Worm (Caenorhabditis elegans) whole organism, L4/young adult: ENCODE data around the gene polk-1.
A peak's percentile ranks its signal among the peaks of the same experiment; 100 is the strongest.

Experiments used
- W03F9.2 ChIP-seq: fragments of 150-350 bp; optimal IDR thresholded peaks from 2 replicates; lab custom pipeline; 2014; ENCODE audit warnings: missing biosample characterization, missing genetic modification characterization
- dao-5 ChIP-seq: sonication (generic microtip); optimal IDR thresholded peaks from 2 replicates; lab custom pipeline; 2016; ENCODE audit warnings: missing genotype, missing genetic modification characterization, moderate library complexity, missing compliant biosample characterization
- him-1 ChIP-seq: sonication (generic microtip); optimal IDR thresholded peaks from 2 replicates; lab custom pipeline; 2016; ENCODE audit warnings: missing genotype, missing genetic modification reagents, missing genetic modification characterization, missing compliant biosample characterization

Gene polk-1

ce11 chrIII:8652922-8653321, 24.5 kb upstream of the polk-1 start:
- TF ChIP-seq W03F9.2 (tag; lab: Kevin White, UChicago) (no peak), dao-5 (no peak), him-1 (no peak)

- TF ChIP-seq him-1 (no peak), W03F9.2 (tag; lab: Kevin White, UChicago) (no peak), dao-5 (no peak)
Measured at ce11 chrIII:8652112-8652694, 23.8 kb upstream of the polk-1 start.

ce11 chrIII:8650235-8650817, 21.9 kb upstream of the polk-1 start, which contains the start of gene flp-23:
TSS of gene flp-23 (plus strand) at chrIII:8650767.
- TF ChIP-seq him-1, result peak; percentile 59
- no peak for TF ChIP-seq W03F9.2 (tag; lab: Kevin White, UChicago)

- TF ChIP-seq W03F9.2 (tag; lab: Kevin White, UChicago) (no peak), dao-5 (no peak), him-1 (no peak)
Measured at ce11 chrIII:8648589-8648988, 20.2 kb upstream of the polk-1 start, which contains the start of gene F22B7.3. TSS of gene F22B7.3 (plus strand) at chrIII:8648889.

- no peak for TF ChIP-seq dao-5
- TF ChIP-seq him-1, result no peak
- no peak for TF ChIP-seq W03F9.2 (tag; lab: Kevin White, UChicago)
Measured at ce11 chrIII:8646021-8646420, 17.6 kb upstream of the polk-1 start.

ce11 chrIII:8643639-8644038, 15.2 kb upstream of the polk-1 start, which contains the start of gene twk-7:
TSS of gene twk-7 (minus strand) at chrIII:8643739.
- TF ChIP-seq him-1 (no peak), dao-5 (no peak), W03F9.2 (tag; lab: Kevin White, UChicago) (no peak)

ce11 chrIII:8639188-8639795, 10.9 kb upstream of the polk-1 start, which contains the start of gene fip-1:
TSS of gene fip-1 (plus strand) at chrIII:8639745.
- peak; percentile 65 for TF ChIP-seq W03F9.2 (tag; lab: Kevin White, UChicago)
- TF ChIP-seq him-1, result no peak
- TF ChIP-seq dao-5, result no peak

ce11 chrIII:8636803-8637202, 8.4 kb upstream of the polk-1 start:
- TF ChIP-seq W03F9.2 (tag; lab: Kevin White, UChicago) (no peak), him-1 (no peak), dao-5 (no peak)

- no peak for TF ChIP-seq him-1
- TF ChIP-seq W03F9.2 (tag; lab: Kevin White, UChicago), result peak; percentile 81
- TF ChIP-seq dao-5, result no peak
Measured at ce11 chrIII:8630833-8631232, 2.4 kb upstream of the polk-1 start, which contains the start of gene dnj-10. TSS of gene dnj-10 (plus strand) at chrIII:8631165.

ce11 chrIII:8625125-8625524, 3.3 kb downstream of the polk-1 start:
- TF ChIP-seq W03F9.2 (tag; lab: Kevin White, UChicago) (no peak), him-1 (no peak), dao-5 (no peak)

- TF ChIP-seq him-1, result no peak
- no peak for TF ChIP-seq dao-5
- TF ChIP-seq W03F9.2 (tag; lab: Kevin White, UChicago), result no peak
Measured at ce11 chrIII:8622435-8622834, 6.0 kb downstream of the polk-1 start, which contains the start of gene ceh-16. TSS of gene ceh-16 (plus strand) at chrIII:8622735.

ce11 chrIII:8621982-8622381, 6.4 kb downstream of the polk-1 start:
- TF ChIP-seq him-1 (no peak), W03F9.2 (tag; lab: Kevin White, UChicago) (no peak), dao-5 (no peak)

- TF ChIP-seq W03F9.2 (tag; lab: Kevin White, UChicago) (no peak), him-1 (no peak), dao-5 (no peak)
Measured at ce11 chrIII:8621002-8621401, 7.4 kb downstream of the polk-1 start.

- TF ChIP-seq him-1 (no peak), dao-5 (no peak), W03F9.2 (tag; lab: Kevin White, UChicago) (no peak)
Measured at ce11 chrIII:8620259-8620658, 8.1 kb downstream of the polk-1 start.

ce11 chrIII:8618412-8618960, 9.9 kb downstream of the polk-1 start, which contains the start of gene C13G5.2:
TSS of gene C13G5.2 (minus strand) at chrIII:8618462.
- TF ChIP-seq W03F9.2 (tag; lab: Kevin White, UChicago) (peak; percentile 37), him-1 (no peak)
